Worm (Caenorhabditis elegans) whole organism, young adult: ENCODE results near the gene M01H9.3.

Source experiments
- C06A6.2 ChIP-seq: fragments of 200-800 bp; sonication (Bioruptor generic); conservative IDR thresholded peaks from 2 replicates; pipeline ENCODE4 v1.3.6; 2022; ENCODE audit warnings: missing genetic modification characterization, missing compliant biosample characterization
- C17E4.6 ChIP-seq: fragments of 200-800 bp; sonication (Bioruptor generic); IDR thresholded peaks from 2 replicates; pipeline ENCODE4 v1.3.6; 2022; ENCODE audit warnings: missing genetic modification reagents, missing genetic modification characterization, missing compliant biosample characterization
- D2030.7 ChIP-seq: fragments of 200-800 bp; sonication (Bioruptor generic); IDR thresholded peaks from 2 replicates; pipeline ENCODE4 v1.3.6; 2022; ENCODE audit warnings: missing genetic modification reagents, missing genetic modification characterization, missing compliant biosample characterization
- F39B2.1 ChIP-seq: fragments of 200-800 bp; sonication (Bioruptor generic); IDR thresholded peaks from 2 replicates; pipeline ENCODE4 v1.3.6; 2022; ENCODE audit warnings: missing genetic modification reagents, missing genetic modification characterization, missing compliant biosample characterization
- F49E8.2 ChIP-seq: sonication (generic microtip); optimal IDR thresholded peaks from 3 replicates; lab custom pipeline; 2017; ENCODE audit warnings: missing genetic modification characterization, mild to moderate bottlenecking, missing compliant biosample characterization, antibody characterized with exemption, moderate library complexity; ENCODE audit not compliant: insufficient read depth
- F52B5.7 ChIP-seq: sonication (generic microtip); optimal IDR thresholded peaks from 2 replicates; lab custom pipeline; 2016; ENCODE audit warnings: mild to moderate bottlenecking, missing genetic modification characterization, missing compliant biosample characterization
- F57A8.1 ChIP-seq: fragments of 200-800 bp; sonication (Bioruptor generic); optimal IDR thresholded peaks from 2 replicates; lab custom pipeline; 2018; ENCODE audit warnings: mild to moderate bottlenecking, missing genetic modification characterization, moderate library complexity, missing compliant biosample characterization
- F57C9.4 ChIP-seq: sonication (generic microtip); optimal IDR thresholded peaks from 2 replicates; lab custom pipeline; 2017; ENCODE audit warnings: mild to moderate bottlenecking, missing genetic modification characterization, missing compliant biosample characterization
- T07F8.4 ChIP-seq: sonication (generic microtip); optimal IDR thresholded peaks from 2 replicates; lab custom pipeline; 2016; ENCODE audit warnings: mild to moderate bottlenecking, missing genetic modification characterization, moderate library complexity, missing compliant biosample characterization
- Y56A3A.18 ChIP-seq: fragments of 200-800 bp; sonication (Bioruptor generic); IDR thresholded peaks from 2 replicates; pipeline ENCODE4 v1.3.6; 2022; ENCODE audit warnings: missing genetic modification reagents, missing genetic modification characterization, missing compliant biosample characterization
- Y79H2A.3 ChIP-seq: fragments of 200-800 bp; sonication (Bioruptor generic); conservative IDR thresholded peaks from 2 replicates; pipeline ENCODE4 v1.3.6; 2022; ENCODE audit warnings: missing genetic modification reagents, missing genetic modification characterization, missing compliant biosample characterization
- ZK185.1 ChIP-seq: sonication (generic microtip); optimal IDR thresholded peaks from 2 replicates; lab custom pipeline; 2016; ENCODE audit warnings: mild to moderate bottlenecking, missing genetic modification characterization, missing compliant biosample characterization; ENCODE audit not compliant: poor library complexity, severe bottlenecking
- ama-1 ChIP-seq, 3 experiments: fragments of 150-350 bp in 1 of 3; sonication (generic microtip) in 2 of 3; optimal IDR thresholded peaks; 2 replicates each; lab custom pipeline; 2014 to 2018; ENCODE audit warnings: missing biosample characterization in 2 of 3, missing genetic modification characterization in 2 of 3, missing genetic modification reagents in 2 of 3
- aptf-2 ChIP-seq: fragments of 200-800 bp; sonication (Bioruptor generic); conservative IDR thresholded peaks from 2 replicates; pipeline ENCODE4 v1.3.6; 2022; ENCODE audit warnings: missing genetic modification reagents, missing genetic modification characterization, missing compliant biosample characterization
- attf-3 ChIP-seq: fragments of 200-800 bp; sonication (Bioruptor generic); conservative IDR thresholded peaks from 2 replicates; pipeline ENCODE4 v1.3.6; 2022; ENCODE audit warnings: missing genetic modification reagents, missing genetic modification characterization, missing compliant biosample characterization
- attf-5 ChIP-seq: fragments of 200-800 bp; sonication (Bioruptor generic); optimal IDR thresholded peaks from 2 replicates; lab custom pipeline; 2018; ENCODE audit warnings: mild to moderate bottlenecking, missing genetic modification characterization, missing compliant biosample characterization
- attf-6 ChIP-seq: fragments of 200-800 bp; sonication (Bioruptor generic); IDR thresholded peaks from 2 replicates; pipeline ENCODE4 v1.3.6; 2022; ENCODE audit warnings: missing genetic modification reagents, missing genetic modification characterization, missing compliant biosample characterization
- ccch-3 ChIP-seq: fragments of 200-800 bp; sonication (Bioruptor generic); optimal IDR thresholded peaks from 2 replicates; lab custom pipeline; 2018; ENCODE audit warnings: mild to moderate bottlenecking, missing genetic modification characterization, missing compliant biosample characterization
- chd-7 ChIP-seq: sonication (generic microtip); optimal IDR thresholded peaks from 2 replicates; lab custom pipeline; 2016; ENCODE audit warnings: mild to moderate bottlenecking, missing genetic modification characterization, moderate library complexity, missing compliant biosample characterization
- die-1 ChIP-seq: sonication (generic microtip); optimal IDR thresholded peaks from 2 replicates; lab custom pipeline; 2016; ENCODE audit warnings: missing genotype, mild to moderate bottlenecking, missing genetic modification characterization, missing compliant biosample characterization
- dpl-1 ChIP-seq: fragments of 150-350 bp; optimal IDR thresholded peaks from 2 replicates; lab custom pipeline; 2014; ENCODE audit warnings: missing biosample characterization, missing genetic modification reagents, missing genetic modification characterization
- egrh-3 ChIP-seq: fragments of 200-800 bp; sonication (Bioruptor generic); IDR thresholded peaks from 2 replicates; pipeline ENCODE4 v1.3.6; 2022; ENCODE audit warnings: missing genetic modification reagents, missing genetic modification characterization, missing compliant biosample characterization
- fkh-3 ChIP-seq: sonication (generic microtip); optimal IDR thresholded peaks from 2 replicates; lab custom pipeline; 2016; ENCODE audit warnings: mild to moderate bottlenecking, missing genetic modification characterization, missing compliant biosample characterization
- gei-17 ChIP-seq: fragments of 200-800 bp; sonication (Bioruptor generic); optimal IDR thresholded peaks from 2 replicates; lab custom pipeline; 2018; ENCODE audit warnings: mild to moderate bottlenecking, missing genetic modification characterization, missing compliant biosample characterization
- him-1 ChIP-seq: sonication (generic microtip); optimal IDR thresholded peaks from 2 replicates; lab custom pipeline; 2016; ENCODE audit warnings: missing genotype, missing genetic modification reagents, missing genetic modification characterization, missing compliant biosample characterization
- hmg-1.2 ChIP-seq: fragments of 200-800 bp; sonication (Bioruptor generic); IDR thresholded peaks from 2 replicates; pipeline ENCODE4 v1.3.6; 2022; ENCODE audit warnings: missing genetic modification reagents, missing genetic modification characterization, missing compliant biosample characterization
- hmg-20 ChIP-seq: fragments of 200-800 bp; sonication (Bioruptor generic); IDR thresholded peaks from 2 replicates; pipeline ENCODE4 v1.3.6; 2022; ENCODE audit warnings: missing genetic modification reagents, missing genetic modification characterization, missing compliant biosample characterization
- lag-1 ChIP-seq: fragments of 200-800 bp; sonication (Bioruptor generic); IDR thresholded peaks from 2 replicates; pipeline ENCODE4 v1.3.6; 2022; ENCODE audit warnings: missing genetic modification reagents, missing genetic modification characterization, missing compliant biosample characterization
- lin-35 ChIP-seq, 3 experiments: fragments of 150-350 bp in 2 of 3; sonication (generic microtip) in 1 of 3; optimal IDR thresholded peaks; 2 replicates each; lab custom pipeline; 2014 to 2018; ENCODE audit warnings: missing biosample characterization in 3 of 3, missing genetic modification characterization in 3 of 3, missing genetic modification reagents in 3 of 3
- lin-40 ChIP-seq: sonication (generic microtip); optimal IDR thresholded peaks from 2 replicates; lab custom pipeline; 2016; ENCODE audit warnings: missing genetic modification characterization, mild to moderate bottlenecking, missing compliant biosample characterization, missing genotype, missing genetic modification reagents
- madf-3 ChIP-seq: fragments of 200-800 bp; sonication (Bioruptor generic); IDR thresholded peaks from 2 replicates; pipeline ENCODE4 v1.3.6; 2022; ENCODE audit warnings: missing genetic modification reagents, missing genetic modification characterization, missing compliant biosample characterization
- madf-6 ChIP-seq: fragments of 200-800 bp; sonication (Bioruptor generic); IDR thresholded peaks from 2 replicates; pipeline ENCODE4 v1.3.6; 2022; ENCODE audit warnings: missing genetic modification reagents, missing genetic modification characterization, missing compliant biosample characterization
- mes-4 ChIP-seq: sonication (generic microtip); optimal IDR thresholded peaks from 2 replicates; lab custom pipeline; 2016; ENCODE audit warnings: missing genotype, missing genetic modification characterization, missing compliant biosample characterization
- mxl-1 ChIP-seq: sonication (generic microtip); optimal IDR thresholded peaks from 2 replicates; lab custom pipeline; 2016; ENCODE audit warnings: missing genetic modification characterization, missing compliant biosample characterization
- nfyb-1 ChIP-seq: fragments of 200-800 bp; sonication (Bioruptor generic); IDR thresholded peaks from 2 replicates; pipeline ENCODE4 v1.3.6; 2022; ENCODE audit warnings: missing genetic modification reagents, missing genetic modification characterization, missing compliant biosample characterization
- nhr-27 ChIP-seq: fragments of 200-800 bp; sonication (Bioruptor generic); optimal IDR thresholded peaks from 2 replicates; lab custom pipeline; 2018; ENCODE audit warnings: mild to moderate bottlenecking, missing genetic modification characterization, moderate library complexity, missing compliant biosample characterization
- pbrm-1 ChIP-seq: fragments of 200-800 bp; sonication (Bioruptor generic); IDR thresholded peaks from 2 replicates; pipeline ENCODE4 v1.3.6; 2022; ENCODE audit warnings: missing genetic modification reagents, missing genetic modification characterization, missing compliant biosample characterization
- rpc-1 ChIP-seq, 2 experiments: fragments of 150-350 bp in 1 of 2; sonication (generic microtip) in 1 of 2; optimal IDR thresholded peaks; 2 replicates each; lab custom pipeline; 2014 to 2018; ENCODE audit warnings: missing biosample characterization in 1 of 2, missing genetic modification characterization in 1 of 2, missing genetic modification reagents in 1 of 2, missing genotype in 1 of 2
- sdz-38 ChIP-seq: sonication (generic microtip); optimal IDR thresholded peaks from 2 replicates; lab custom pipeline; 2016; ENCODE audit warnings: missing genotype, missing genetic modification characterization, missing compliant biosample characterization
- sea-2 ChIP-seq: fragments of 200-800 bp; sonication (Bioruptor generic); IDR thresholded peaks from 2 replicates; pipeline ENCODE4 v1.3.6; 2022; ENCODE audit warnings: missing genetic modification characterization, missing compliant biosample characterization
- snpc-1.3 ChIP-seq: sonication (generic microtip); optimal IDR thresholded peaks from 2 replicates; lab custom pipeline; 2017; ENCODE audit warnings: missing genetic modification characterization, mild to moderate bottlenecking, missing compliant biosample characterization, antibody characterized with exemption, moderate library complexity, missing genotype, missing genetic modification reagents; ENCODE audit not compliant: insufficient read depth
- sptf-2 ChIP-seq: fragments of 200-800 bp; sonication (Bioruptor generic); optimal IDR thresholded peaks from 2 replicates; lab custom pipeline; 2018; ENCODE audit warnings: mild to moderate bottlenecking, missing genetic modification characterization, missing compliant biosample characterization
- tbp1 ChIP-seq: fragments of 200-800 bp; sonication (Bioruptor generic); optimal IDR thresholded peaks from 2 replicates; lab custom pipeline; 2018; ENCODE audit warnings: mild to moderate bottlenecking, missing genetic modification characterization, missing compliant biosample characterization
- tlf-1 ChIP-seq: fragments of 200-800 bp; sonication (Bioruptor generic); optimal IDR thresholded peaks from 2 replicates; lab custom pipeline; 2018; ENCODE audit warnings: mild to moderate bottlenecking, missing genetic modification characterization, missing compliant biosample characterization
- zfh-2 ChIP-seq: fragments of 200-800 bp; sonication (Bioruptor generic); conservative IDR thresholded peaks from 2 replicates; pipeline ENCODE4 v1.3.6; 2022; ENCODE audit warnings: missing genetic modification reagents, missing genetic modification characterization, missing compliant biosample characterization
- ztf-18 ChIP-seq: sonication (generic microtip); optimal IDR thresholded peaks from 2 replicates; lab custom pipeline; 2016; ENCODE audit warnings: missing genotype, mild to moderate bottlenecking, missing genetic modification characterization, missing compliant biosample characterization

The M01H9.3 gene

DNA sequence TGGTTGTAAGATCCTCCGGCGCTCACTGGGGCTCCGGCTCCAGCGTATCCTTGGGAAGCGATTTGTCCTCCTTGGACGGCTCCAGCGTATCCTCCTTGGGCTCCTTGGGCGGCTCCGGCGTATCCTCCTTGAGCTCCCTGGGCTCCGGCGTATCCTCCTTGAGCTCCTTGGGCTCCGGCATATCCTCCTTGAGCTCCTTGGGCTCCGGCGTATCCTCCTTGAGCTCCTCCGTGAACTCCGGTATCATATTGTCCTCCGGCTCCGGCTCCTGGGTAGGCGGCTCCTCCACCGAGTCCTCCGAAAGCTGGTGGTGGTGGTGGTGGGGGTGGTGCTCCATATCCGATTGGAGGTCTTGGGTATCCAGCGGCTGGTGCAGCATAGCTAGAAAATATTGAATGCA, 39.6 kb upstream of the M01H9.3 start:
- TF ChIP-seq F57C9.4 (tag; lab: Kevin White, UChicago) = no peak
- no peak for TF ChIP-seq lin-35 (GFP tag; optimal IDR thresholded peaks at IDR 0.05; lab: Kevin White, UChicago)
- TF ChIP-seq egrh-3 (GFP tag; lab: Robert Waterston, UW) = peak; percentile 79
- TF ChIP-seq him-1 (tag; lab: Kevin White, UChicago) = no peak
- TF ChIP-seq zfh-2 (GFP tag; lab: Robert Waterston, UW) = peak; percentile 45
- TF ChIP-seq attf-5 (GFP tag; lab: Kevin White, UChicago) = no peak
- TF ChIP-seq Y79H2A.3 (GFP tag; lab: Robert Waterston, UW) = no peak
- no peak for TF ChIP-seq F52B5.7 (tag; lab: Kevin White, UChicago)
- TF ChIP-seq C17E4.6 = no peak
- no peak for TF ChIP-seq snpc-1.3 (tag; lab: Kevin White, UChicago)

DNA sequence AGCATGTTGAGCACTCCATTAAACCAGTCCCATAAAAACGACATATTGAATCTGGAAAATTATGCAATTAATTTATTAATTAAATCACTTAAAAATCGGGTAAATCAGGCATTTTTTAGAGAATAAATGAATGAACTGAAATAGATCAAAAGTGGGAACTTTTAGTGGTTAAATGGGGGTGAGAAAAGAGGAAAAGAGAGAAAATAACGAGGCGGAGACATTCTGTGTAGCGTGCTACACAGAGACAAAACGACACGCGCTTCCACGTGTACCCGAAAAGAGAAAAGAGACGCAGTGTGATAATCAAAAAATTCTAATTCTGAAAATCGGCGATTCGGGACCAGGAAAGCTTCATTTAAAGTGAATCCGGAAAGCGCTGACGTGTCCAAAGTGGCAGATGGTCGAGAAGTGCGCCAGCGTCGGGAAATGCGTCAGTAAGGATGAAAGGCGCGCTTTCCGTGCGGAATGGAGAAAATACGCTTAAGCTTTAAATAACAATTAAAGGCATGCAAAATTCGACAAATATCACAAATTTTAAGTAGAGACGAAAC, 36.5 kb upstream of the M01H9.3 start, which contains the start of gene sar-1:
sar-1 (minus strand) TSS at position 51 of the 551 bp plus-strand sequence.
- TF ChIP-seq ama-1 (optimal IDR thresholded peaks at IDR 0.05; lab: Kevin White, UChicago) (no peak), ama-1 (GFP tag; optimal IDR thresholded peaks at IDR 0.05; lab: Kevin White, UChicago) (no peak), F39B2.1 (no peak), rpc-1 (optimal IDR thresholded peaks at IDR 0.05; lab: Kevin White, UChicago) (no peak), rpc-1 (tag; optimal IDR thresholded peaks at IDR 0.05; lab: Kevin White, UChicago) (no peak), madf-6 (GFP tag; lab: Robert Waterston, UW) (peak; percentile 75), hmg-20 (GFP tag; lab: Robert Waterston, UW) (peak; percentile 67), ZK185.1 (no peak), ztf-18 (tag; lab: Kevin White, UChicago) (peak; percentile 97), F49E8.2 (no peak), mxl-1 (tag; lab: Kevin White, UChicago) (no peak), nfyb-1 (GFP tag; lab: Robert Waterston, UW) (peak; percentile 65), mes-4 (tag; lab: Kevin White, UChicago) (no peak), attf-6 (GFP tag; lab: Robert Waterston, UW) (peak; percentile 62; the same call in 1 of the 2 replicates), lin-40 (peak; percentile 86), sdz-38 (tag; lab: Kevin White, UChicago) (no peak), Y56A3A.18 (GFP tag; lab: Robert Waterston, UW) (peak; percentile 40; the same call in 1 of the 2 replicates), nhr-27 (tag; lab: Kevin White, UChicago) (no peak), tlf-1 (GFP tag; lab: Kevin White, UChicago) (peak; percentile 81), fkh-3 (tag; lab: Kevin White, UChicago) (no peak), ccch-3 (GFP tag; lab: Kevin White, UChicago) (no peak), tbp1 (GFP tag; lab: Kevin White, UChicago) (peak; percentile 59), him-1 (tag; lab: Kevin White, UChicago) (no peak), C06A6.2 (GFP tag; lab: Robert Waterston, UW) (0 out of 2 replicates have a peak, but pooled peaks have one; percentile 34), aptf-2 (GFP tag; lab: Robert Waterston, UW) (no peak), pbrm-1 (GFP tag; lab: Robert Waterston, UW) (peak; percentile 79), chd-7 (tag; lab: Kevin White, UChicago) (peak; percentile 68), sea-2 (GFP tag; lab: Robert Waterston, UW) (no peak), gei-17 (GFP tag; lab: Kevin White, UChicago) (no peak), F57A8.1 (GFP tag; lab: Kevin White, UChicago) (no peak), attf-3 (GFP tag; lab: Robert Waterston, UW) (no peak), lag-1 (GFP tag; lab: Robert Waterston, UW) (no peak), hmg-1.2 (GFP tag; lab: Robert Waterston, UW) (peak; percentile 53), die-1 (tag; lab: Kevin White, UChicago) (no peak), dpl-1 (GFP tag; lab: Kevin White, UChicago) (peak; percentile 17), D2030.7 (peak; percentile 66), madf-3 (GFP tag; lab: Robert Waterston, UW) (no peak), T07F8.4 (no peak), sptf-2 (GFP tag; lab: Kevin White, UChicago) (no peak)
